Worm (Caenorhabditis elegans) whole organism, L3 larva: ENCODE measurements around the gene dnj-16.

Experiments used
- R02D3.7 ChIP-seq: fragments of 150-350 bp; optimal IDR thresholded peaks from 2 replicates; lab custom pipeline; 2014; ENCODE audit warnings: missing biosample characterization, missing genetic modification characterization
- aly-2 ChIP-seq: fragments of 150-350 bp; optimal IDR thresholded peaks from 2 replicates; lab custom pipeline; 2014; ENCODE audit warnings: missing biosample characterization, missing genetic modification characterization
- elt-1 ChIP-seq: fragments of 150-350 bp; optimal IDR thresholded peaks from 2 replicates; lab custom pipeline; 2014; ENCODE audit warnings: missing biosample characterization, missing genetic modification characterization
- fkh-10 ChIP-seq: sonication (generic microtip); optimal IDR thresholded peaks from 2 replicates; lab custom pipeline; 2017; ENCODE audit warnings: missing biosample characterization, missing genetic modification reagents, missing genetic modification characterization
- mdl-1 ChIP-seq: fragments of 150-350 bp; optimal IDR thresholded peaks from 2 replicates; lab custom pipeline; 2014; ENCODE audit warnings: missing biosample characterization, missing genetic modification characterization
- nfya-1 ChIP-seq: sonication (generic microtip); optimal IDR thresholded peaks from 2 replicates; lab custom pipeline; 2017; ENCODE audit warnings: missing genetic modification characterization, mild to moderate bottlenecking, missing compliant biosample characterization, antibody characterized with exemption, moderate library complexity; ENCODE audit not compliant: insufficient read depth
- nhr-237 ChIP-seq: fragments of 150-350 bp; optimal IDR thresholded peaks from 2 replicates; lab custom pipeline; 2014; ENCODE audit warnings: missing biosample characterization, missing genetic modification characterization
- nhr-25 ChIP-seq: sonication (generic microtip); optimal IDR thresholded peaks from 2 replicates; lab custom pipeline; 2017; ENCODE audit warnings: missing biosample characterization, missing genetic modification characterization
- nhr-28 ChIP-seq: fragments of 150-350 bp; optimal IDR thresholded peaks from 2 replicates; lab custom pipeline; 2014; ENCODE audit warnings: missing biosample characterization, missing genetic modification characterization
- nhr-77 ChIP-seq: fragments of 150-350 bp; optimal IDR thresholded peaks from 2 replicates; lab custom pipeline; 2014; ENCODE audit warnings: missing biosample characterization, missing genetic modification characterization
- pha-4 ChIP-seq: fragments of 150-350 bp; optimal IDR thresholded peaks from 2 replicates; lab custom pipeline; 2014; ENCODE audit warnings: missing biosample characterization, missing genetic modification reagents, missing genetic modification characterization
- skn-1 ChIP-seq: fragments of 150-350 bp; optimal IDR thresholded peaks from 2 replicates; lab custom pipeline; 2014; ENCODE audit warnings: missing biosample characterization, missing genetic modification characterization
- unc-62 ChIP-seq: fragments of 150-350 bp; sonication (generic microtip); optimal IDR thresholded peaks from 4 replicates; lab custom pipeline; 2014; ENCODE audit warnings: missing biosample characterization, missing genetic modification reagents, missing genetic modification characterization
- ztf-11 ChIP-seq: fragments of 150-350 bp; optimal IDR thresholded peaks from 2 replicates; lab custom pipeline; 2014; ENCODE audit warnings: missing biosample characterization, missing genetic modification characterization

- TF ChIP-seq nhr-28 (tag; lab: Kevin White, UChicago) (no peak), mdl-1 (tag; lab: Kevin White, UChicago) (no peak), pha-4 (tag; lab: Kevin White, UChicago) (peak; percentile 36), nhr-77 (peak; percentile 46), aly-2 (peak; percentile 33), ztf-11 (tag; lab: Kevin White, UChicago) (no peak), R02D3.7 (tag; lab: Kevin White, UChicago) (peak; percentile 31), elt-1 (tag; lab: Kevin White, UChicago) (no peak), nhr-237 (tag; lab: Kevin White, UChicago) (no peak), unc-62 (GFP tag; lab: Kevin White, UChicago) (no peak), nfya-1 (tag; lab: Kevin White, UChicago) (peak; percentile 56), fkh-10 (GFP tag; lab: Kevin White, UChicago) (no peak), skn-1 (tag; lab: Kevin White, UChicago) (no peak), nhr-25 (tag; lab: Kevin White, UChicago) (peak; percentile 38)
Measured at ce11 chrIII:4195306-4196008, 4.5 kb downstream of the dnj-16 start.
